Fruit fly (Drosophila melanogaster) whole organism, larva: ENCODE measurements around the gene CG11741.

Experiments used
- noc ChIP-seq: fragments of 200-800 bp; sonication (Bioruptor generic); optimal IDR thresholded peaks from 3 replicates; lab custom pipeline; 2019; ENCODE audit warnings: missing biosample characterization, mild to moderate bottlenecking, missing genetic modification characterization, moderate library complexity

The CG11741 gene

DNA sequence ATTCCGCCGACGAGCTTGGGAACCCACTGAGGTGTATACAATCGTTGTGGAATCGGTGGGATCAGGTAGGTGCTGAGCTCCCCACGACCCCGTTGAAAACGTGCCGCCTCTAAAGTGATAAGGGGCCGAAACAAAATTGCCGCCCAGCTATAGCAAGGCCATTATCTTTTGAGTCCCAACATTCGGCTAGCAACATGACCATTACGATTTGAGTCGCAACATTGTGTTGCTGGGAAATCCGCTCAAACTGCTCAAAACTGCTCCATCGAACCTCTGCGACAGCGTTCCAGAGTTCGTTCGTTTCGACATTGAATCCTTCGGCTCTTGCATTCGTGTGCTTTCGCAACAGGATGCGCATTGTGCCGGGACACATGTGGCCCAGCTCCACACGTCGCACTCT lies at the start of gene CG11741:
Gene CG11741 (minus strand): TSS at position 16 of the 400 bp plus-strand sequence.
- no peak for TF ChIP-seq noc (tag; lab: Kevin White, UChicago)

- TF ChIP-seq noc (tag; lab: Kevin White, UChicago), result no peak
These were observed 49.0 kb upstream of the CG11741 start, which contains the start of gene 5-HT2B for dm6 chr3R:8577409-8578255. TSS of gene 5-HT2B (plus strand) at chr3R:8578205.

DNA sequence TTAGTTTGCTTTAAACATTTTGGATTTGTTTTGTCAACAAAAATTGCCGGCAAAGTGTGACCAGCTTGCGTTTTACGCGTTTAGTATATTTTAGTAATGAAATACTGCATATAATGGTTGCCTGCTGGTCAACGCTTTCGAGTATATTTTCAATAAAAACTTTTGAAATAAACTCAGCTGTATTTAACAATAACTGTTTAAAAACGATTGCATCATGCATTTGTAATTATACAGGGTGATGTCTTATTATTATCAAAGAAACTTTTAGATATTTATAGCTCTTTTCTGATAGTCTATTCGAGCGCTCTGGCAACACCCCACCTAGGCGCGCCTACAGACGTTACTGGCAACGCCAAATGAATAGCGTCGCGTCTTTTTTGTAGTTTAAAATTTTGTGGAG lies 35.1 kb upstream of the CG11741 start, which contains the start of gene Cenp-C:
Gene Cenp-C (plus strand): TSS at position 332 of the 400 bp plus-strand sequence.
- no peak for TF ChIP-seq noc (tag; lab: Kevin White, UChicago)

DNA sequence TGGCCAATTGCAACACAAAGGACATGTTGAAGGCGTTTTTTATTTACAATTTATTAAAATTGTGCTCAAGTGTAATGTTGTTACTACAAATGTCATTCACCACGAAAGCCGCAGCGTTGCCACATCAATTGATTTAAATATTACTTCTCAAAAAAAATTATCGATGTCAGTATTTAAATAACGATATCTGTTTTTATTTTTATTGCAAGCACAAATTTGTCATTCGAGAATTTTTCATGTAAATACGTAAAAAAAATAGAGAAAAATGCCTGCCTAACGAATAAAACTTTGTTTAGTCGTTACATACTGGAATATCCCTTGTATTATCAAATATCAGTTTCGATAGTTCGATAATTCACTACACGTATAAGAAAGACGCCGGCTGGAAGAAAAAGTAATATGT lies 33.8 kb upstream of the CG11741 start, which contains the start of the genes mRpS18A and CG31460:
Gene mRpS18A (minus strand): TSS at position 110 of the 403 bp plus-strand sequence.
Gene CG31460 (plus strand): TSS at position 190 of the 403 bp plus-strand sequence.
- TF ChIP-seq noc (tag; lab: Kevin White, UChicago), result no peak

DNA sequence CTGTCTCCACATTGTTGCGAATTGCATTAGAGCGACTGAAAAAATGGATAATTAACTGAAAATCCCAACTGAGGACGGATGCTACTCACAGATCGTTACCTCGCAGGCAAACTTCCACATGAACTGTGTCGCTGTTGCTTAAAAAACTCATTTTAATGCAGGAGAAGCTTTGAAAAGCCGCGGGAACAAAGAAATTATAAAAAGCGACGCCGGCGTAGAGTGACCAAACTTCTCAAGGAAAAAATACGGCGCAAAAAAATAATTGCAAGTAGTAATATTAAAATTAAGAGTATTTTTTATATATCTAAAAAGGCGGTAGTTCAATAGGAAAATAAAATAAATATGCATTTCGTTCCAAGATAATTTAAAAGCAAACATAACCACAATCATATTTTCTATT lies 32.8 kb upstream of the CG11741 start, which contains the start of gene pch2:
Gene pch2 (minus strand): TSS at position 243 of the 400 bp plus-strand sequence.
- TF ChIP-seq noc (tag; lab: Kevin White, UChicago), result no peak

DNA sequence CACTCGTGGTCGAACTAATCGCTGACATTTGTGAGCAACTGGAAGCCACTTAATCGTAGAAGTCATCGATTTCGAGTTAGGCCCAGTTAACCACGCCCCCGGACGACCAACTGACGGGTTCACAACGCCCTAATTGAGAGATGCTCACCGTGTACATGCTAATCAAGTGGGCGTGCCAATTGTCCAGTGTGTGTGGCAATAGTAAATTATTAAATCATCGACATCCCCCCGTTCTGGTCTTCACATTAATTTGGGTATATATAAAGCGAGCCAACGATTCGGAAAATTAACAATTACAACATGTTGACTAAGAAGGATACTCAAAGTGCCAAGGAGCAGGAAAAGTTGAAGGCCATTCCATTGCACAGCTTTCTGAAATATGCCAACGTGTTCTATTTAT lies 23.6 kb upstream of the CG11741 start, which contains the start of gene Or85d:
Gene Or85d (plus strand): TSS at position 301 of the 400 bp plus-strand sequence.
- TF ChIP-seq noc (tag; lab: Kevin White, UChicago), result no peak

DNA sequence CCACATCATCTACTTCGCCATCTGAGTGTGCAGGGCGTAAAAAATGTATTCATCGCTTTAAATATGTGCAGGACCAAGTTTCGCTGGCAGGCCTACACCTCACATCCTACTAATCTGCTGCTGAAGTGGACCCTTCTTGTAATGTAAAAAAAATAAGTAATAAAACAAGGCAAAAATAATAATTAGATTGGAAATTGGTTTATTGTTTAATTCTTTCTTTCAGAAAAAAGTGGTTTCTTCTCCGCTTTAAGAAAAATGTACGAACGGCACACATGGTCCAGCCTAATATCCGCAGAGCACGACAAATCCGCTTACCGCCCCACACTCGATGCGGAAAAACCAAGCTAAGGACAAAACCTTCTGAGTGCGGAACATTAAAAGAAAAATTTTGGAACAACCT lies 17.2 kb upstream of the CG11741 start:
- no peak for TF ChIP-seq noc (tag; lab: Kevin White, UChicago)

- TF ChIP-seq noc (tag; lab: Kevin White, UChicago), result no peak
These were observed 4.4 kb downstream of the CG11741 start for dm6 chr3R:8524277-8524676.

- TF ChIP-seq noc (tag; lab: Kevin White, UChicago), result no peak
These were observed 5.0 kb downstream of the CG11741 start, which contains the start of gene CG31259 for dm6 chr3R:8523668-8524067. TSS of gene CG31259 (plus strand) at chr3R:8523944.

dm6 chr3R:8521499-8521898 lies 7.2 kb downstream of the CG11741 start, which contains the start of gene CG31454:
TSS of gene CG31454 (plus strand) at chr3R:8521658.
- no peak for TF ChIP-seq noc (tag; lab: Kevin White, UChicago)

DNA sequence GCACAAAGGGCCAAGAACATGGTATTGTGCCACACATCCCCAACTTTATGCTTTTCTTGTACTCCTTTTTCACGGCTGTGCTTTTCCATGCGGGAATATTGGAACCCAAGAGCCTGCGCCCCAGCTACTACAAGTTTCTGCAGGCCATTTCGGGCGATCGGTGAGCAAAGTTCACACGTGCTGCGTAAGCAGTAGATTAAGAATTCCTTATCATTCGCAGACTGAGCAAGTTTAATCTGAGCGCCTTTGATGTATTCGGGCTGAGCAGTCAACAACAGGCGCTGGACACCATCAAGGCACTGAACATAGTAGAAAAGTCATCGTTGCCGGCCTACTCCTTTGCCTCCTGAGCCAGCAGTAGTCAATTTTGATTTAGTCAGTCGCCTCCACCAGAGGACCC lies 7.9 kb downstream of the CG11741 start:
- TF ChIP-seq noc (tag; lab: Kevin White, UChicago), result no peak

- TF ChIP-seq noc (tag; lab: Kevin White, UChicago), result no peak
These were observed 9.5 kb downstream of the CG11741 start for dm6 chr3R:8519157-8519556.

DNA sequence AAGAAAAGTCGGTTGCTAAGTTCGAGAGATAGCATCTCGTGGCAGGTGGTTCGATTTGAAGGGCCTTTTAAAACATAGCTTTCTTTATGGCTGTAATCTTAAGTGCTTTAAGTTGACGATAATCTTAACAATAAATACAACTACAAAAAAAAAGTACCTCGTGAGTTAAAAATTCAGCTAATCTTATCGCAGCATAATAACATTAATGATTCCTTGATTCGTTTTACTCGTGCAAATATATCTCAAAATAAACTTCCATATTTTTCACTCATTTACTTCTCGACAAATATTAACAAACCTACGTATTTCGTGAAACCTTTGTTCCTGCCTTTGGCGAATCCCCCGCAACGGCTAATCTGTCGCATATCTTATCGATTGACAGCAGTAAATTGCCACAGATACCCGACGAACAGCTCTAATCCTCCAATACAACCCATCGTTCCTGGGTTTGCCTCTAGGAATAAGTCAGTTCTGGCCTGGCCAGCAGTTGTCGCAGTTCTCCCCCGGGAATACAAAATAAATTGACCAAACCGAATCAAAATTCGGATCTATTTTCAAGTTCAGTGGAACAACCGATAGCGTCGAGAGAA lies 10.0 kb downstream of the CG11741 start:
- TF ChIP-seq noc (tag; lab: Kevin White, UChicago), result no peak

DNA sequence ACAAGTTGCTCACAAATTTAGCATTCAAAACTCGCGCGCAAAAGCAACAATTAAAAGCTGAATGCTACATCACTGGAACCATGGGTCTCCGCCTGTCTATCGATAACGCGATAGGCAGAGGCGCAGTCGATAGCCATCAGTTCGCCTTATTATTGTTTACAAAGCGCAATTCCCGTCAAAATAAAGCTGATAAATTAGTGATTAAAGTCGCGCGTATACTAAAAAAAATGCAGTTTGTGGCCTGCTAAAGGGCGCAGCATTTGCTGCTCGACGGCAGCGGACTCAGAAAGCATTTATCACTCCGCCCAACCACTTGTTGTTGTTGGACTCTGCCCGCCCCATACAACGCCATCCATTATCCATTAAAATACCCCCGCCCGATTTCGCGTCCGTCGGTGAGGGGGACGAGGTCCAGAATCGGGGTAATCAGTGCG lies 10.9 kb downstream of the CG11741 start, which contains the start of gene CG11737:
Gene CG11737 (plus strand): TSS at position 117 of the 434 bp plus-strand sequence.
- TF ChIP-seq noc (tag; lab: Kevin White, UChicago), result no peak

DNA sequence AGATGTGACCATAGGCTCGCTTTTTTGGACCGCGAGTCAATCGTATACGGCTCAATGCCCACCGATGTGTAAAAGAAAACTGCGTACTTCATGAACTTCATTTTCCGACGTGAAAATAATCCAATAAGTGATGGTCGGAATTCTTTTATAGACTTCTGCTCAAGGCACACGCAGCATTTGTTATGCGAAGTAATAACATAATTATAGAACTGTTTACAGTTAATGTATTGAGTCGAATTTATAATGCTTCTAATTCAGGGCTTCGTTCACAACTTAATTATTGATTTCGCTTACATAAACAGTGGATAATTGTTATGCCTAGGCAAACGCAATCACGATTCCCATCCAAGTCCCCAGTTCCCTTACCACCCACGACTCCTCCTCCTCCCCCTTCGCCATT lies 15.8 kb downstream of the CG11741 start, which contains the start of gene Or85c:
Gene Or85c (minus strand): TSS at position 101 of the 400 bp plus-strand sequence.
- no peak for TF ChIP-seq noc (tag; lab: Kevin White, UChicago)

- no peak for TF ChIP-seq noc (tag; lab: Kevin White, UChicago)
These were observed 17.4 kb downstream of the CG11741 start, which contains the start of gene Or85b for dm6 chr3R:8511258-8511657. TSS of gene Or85b (minus strand) at chr3R:8511358.
